Worm (Caenorhabditis elegans) whole organism, midembryonic: Measurements from ENCODE around the gene idpp-7.

ENCODE experiments used
- T22C8.4 ChIP-seq: fragments of 200-800 bp; sonication (Bioruptor generic); IDR thresholded peaks from 2 replicates; pipeline ENCODE4 v1.3.6; 2022; ENCODE audit warnings: missing genetic modification characterization, missing compliant biosample characterization
- cog-1 ChIP-seq: sonication (generic microtip); optimal IDR thresholded peaks from 2 replicates; lab custom pipeline; 2016; ENCODE audit warnings: missing genetic modification characterization, missing compliant biosample characterization
- flt-1 ChIP-seq: fragments of 200-800 bp; sonication (Bioruptor generic); IDR thresholded peaks from 2 replicates; pipeline ENCODE4 v1.3.6; 2022; ENCODE audit warnings: missing genetic modification characterization, missing compliant biosample characterization
- klf-2 ChIP-seq: fragments of 200-800 bp; sonication (Bioruptor generic); conservative IDR thresholded peaks from 2 replicates; pipeline ENCODE4 v1.3.6; 2022; ENCODE audit warnings: missing genetic modification reagents, missing genetic modification characterization, missing compliant biosample characterization
- med-1 ChIP-seq: sonication (generic microtip); optimal IDR thresholded peaks from 2 replicates; lab custom pipeline; 2017; ENCODE audit warnings: missing genetic modification characterization, mild to moderate bottlenecking, missing compliant biosample characterization, antibody characterized with exemption, missing genetic modification reagents; ENCODE audit not compliant: insufficient read depth
- ref-1 ChIP-seq: fragments of 200-800 bp; sonication (Bioruptor generic); conservative IDR thresholded peaks from 2 replicates; pipeline ENCODE4 v1.3.6; 2022; ENCODE audit warnings: missing genetic modification reagents, missing genetic modification characterization, missing compliant biosample characterization
- tab-1 ChIP-seq: fragments of 200-800 bp; sonication (Bioruptor generic); IDR thresholded peaks from 2 replicates; pipeline ENCODE4 v1.3.6; 2022; ENCODE audit warnings: missing genetic modification characterization, missing compliant biosample characterization
- ztf-23 ChIP-seq: fragments of 200-800 bp; sonication (Bioruptor generic); IDR thresholded peaks from 2 replicates; pipeline ENCODE4 v1.3.6; 2022; ENCODE audit warnings: missing genetic modification reagents, missing genetic modification characterization, missing compliant biosample characterization
- ztf-29 ChIP-seq: fragments of 200-800 bp; sonication (Bioruptor generic); IDR thresholded peaks from 2 replicates; pipeline ENCODE4 v1.3.6; 2022; ENCODE audit warnings: missing genetic modification reagents, missing genetic modification characterization, missing compliant biosample characterization

- TF ChIP-seq ztf-23 (no peak), flt-1 (GFP tag; lab: Robert Waterston, UW) (no peak), ref-1 (GFP tag; lab: Robert Waterston, UW) (no peak), tab-1 (GFP tag; lab: Robert Waterston, UW) (no peak), cog-1 (tag; lab: Kevin White, UChicago) (no peak), ztf-29 (no peak), med-1 (GFP tag; lab: Kevin White, UChicago) (no peak), T22C8.4 (GFP tag; lab: Robert Waterston, UW) (no peak), klf-2 (GFP tag; lab: Robert Waterston, UW) (no peak)
Observed at ce11 chrIV:12684341-12684740, 35.4 kb upstream of the idpp-7 start, which contains the start of gene prmt-9.
